Worm (Caenorhabditis elegans) whole organism, L3 larva: Measurements from ENCODE around the gene enu-3.1.

Source experiments
- egl-27 ChIP-seq: sonication (generic microtip); optimal IDR thresholded peaks from 4 replicates; lab custom pipeline; 2017; ENCODE audit warnings: missing biosample characterization, missing genetic modification reagents, missing genetic modification characterization
- jun-1 ChIP-seq: fragments of 150-350 bp; optimal IDR thresholded peaks from 2 replicates; lab custom pipeline; 2014; ENCODE audit warnings: missing biosample characterization, missing genetic modification reagents, missing genetic modification characterization
- lsy-12 ChIP-seq: sonication (generic microtip); optimal IDR thresholded peaks from 2 replicates; lab custom pipeline; 2016; ENCODE audit warnings: mild to moderate bottlenecking, missing genetic modification characterization, missing compliant biosample characterization
- mdl-1 ChIP-seq: fragments of 150-350 bp; optimal IDR thresholded peaks from 2 replicates; lab custom pipeline; 2014; ENCODE audit warnings: missing biosample characterization, missing genetic modification characterization
- nhr-28 ChIP-seq: fragments of 150-350 bp; optimal IDR thresholded peaks from 2 replicates; lab custom pipeline; 2014; ENCODE audit warnings: missing biosample characterization, missing genetic modification characterization
- zag-1 ChIP-seq: fragments of 150-350 bp; optimal IDR thresholded peaks from 2 replicates; lab custom pipeline; 2014; ENCODE audit warnings: missing biosample characterization, missing genetic modification characterization

- TF ChIP-seq nhr-28 (tag; lab: Kevin White, UChicago): no peak
- no peak for TF ChIP-seq zag-1 (tag; lab: Kevin White, UChicago)
- TF ChIP-seq jun-1: no peak
- no peak for TF ChIP-seq egl-27
- TF ChIP-seq mdl-1: no peak
- TF ChIP-seq lsy-12 (tag; lab: Kevin White, UChicago): no peak
These were observed 45.9 kb downstream of the enu-3.1 start, which contains the start of gene D2045.8 for ce11 chrIII:10481988-10482387.
